Worm (Caenorhabditis elegans) whole organism, late embryonic: Measurements from ENCODE around the gene fbxa-28.

Experiments used
- nfya-1 ChIP-seq: sonication (generic microtip); optimal IDR thresholded peaks from 2 replicates; lab custom pipeline; 2017; ENCODE audit warnings: missing genetic modification characterization, mild to moderate bottlenecking, missing compliant biosample characterization, antibody characterized with exemption, moderate library complexity
- nhr-11 ChIP-seq: fragments of 150-350 bp; optimal IDR thresholded peaks from 2 replicates; lab custom pipeline; 2014; ENCODE audit warnings: missing biosample characterization, missing genetic modification characterization
- pha-4 ChIP-seq: fragments of 150-350 bp; optimal IDR thresholded peaks from 2 replicates; lab custom pipeline; 2018; ENCODE audit warnings: missing biosample characterization, missing genetic modification reagents, missing genetic modification characterization
- sox-4 ChIP-seq: sonication (generic microtip); optimal IDR thresholded peaks from 2 replicates; lab custom pipeline; 2017; ENCODE audit warnings: mild to moderate bottlenecking, missing genetic modification characterization, inconsistent platforms, missing compliant biosample characterization

DNA sequence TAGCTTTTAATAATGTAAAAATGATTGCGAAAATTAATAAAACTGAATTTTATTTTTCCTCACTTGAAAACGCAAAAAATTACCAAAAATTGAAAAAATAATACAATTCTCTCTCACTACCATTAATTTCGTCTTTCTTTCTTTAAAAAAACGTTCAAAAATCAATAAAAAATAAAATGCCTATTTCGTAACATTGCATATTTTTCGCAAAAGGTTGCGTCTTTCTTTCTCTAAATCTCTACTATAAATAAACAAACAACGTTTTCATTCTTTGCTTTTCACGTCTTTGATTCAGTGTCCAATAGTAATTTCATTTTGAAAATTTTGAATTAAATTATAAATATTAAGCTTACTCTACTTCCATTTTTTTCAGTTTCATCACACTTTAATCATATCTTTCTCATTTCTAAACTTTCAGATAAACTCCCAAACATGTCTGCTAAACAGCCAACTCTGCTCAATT lies 13.1 kb upstream of the fbxa-28 start, which contains the start of gene fbxa-37:
- TF ChIP-seq nhr-11 (no peak), pha-4 (no peak), sox-4 (no peak), nfya-1 (no peak)
